Worm (Caenorhabditis elegans) whole organism, L2 larva: ENCODE results near the gene cgef-1.

Source experiments
- C34F6.9 ChIP-seq: fragments of 150-350 bp; optimal IDR thresholded peaks from 2 replicates; lab custom pipeline; 2014; ENCODE audit warnings: missing biosample characterization, missing genetic modification characterization
- F13H6.1 ChIP-seq: sonication (generic microtip); optimal IDR thresholded peaks from 2 replicates; lab custom pipeline; 2016; ENCODE audit warnings: missing genetic modification characterization, missing compliant biosample characterization
- Y55F3AM.14 ChIP-seq: fragments of 200-800 bp; sonication (Bioruptor generic); optimal IDR thresholded peaks from 2 replicates; lab custom pipeline; 2018; ENCODE audit warnings: mild to moderate bottlenecking, missing genetic modification characterization, missing compliant biosample characterization
- ZK546.5 ChIP-seq: sonication (generic microtip); optimal IDR thresholded peaks from 2 replicates; lab custom pipeline; 2017; ENCODE audit warnings: missing biosample characterization, missing genetic modification characterization
- alr-1 ChIP-seq: fragments of 150-350 bp; optimal IDR thresholded peaks from 2 replicates; lab custom pipeline; 2014; ENCODE audit warnings: missing biosample characterization, missing genetic modification characterization
- aly-2 ChIP-seq: fragments of 150-350 bp; optimal IDR thresholded peaks from 2 replicates; lab custom pipeline; 2014; ENCODE audit warnings: missing biosample characterization, missing genetic modification characterization
- blmp-1 ChIP-seq: sonication (generic microtip); optimal IDR thresholded peaks from 2 replicates; lab custom pipeline; 2017; ENCODE audit warnings: missing genetic modification characterization, mild to moderate bottlenecking, missing compliant biosample characterization, antibody characterized with exemption, moderate library complexity; ENCODE audit not compliant: insufficient read depth
- ceh-82 ChIP-seq: fragments of 150-350 bp; optimal IDR thresholded peaks from 2 replicates; lab custom pipeline; 2014; ENCODE audit warnings: missing biosample characterization, missing genetic modification characterization
- crh-2 ChIP-seq: sonication (generic microtip); optimal IDR thresholded peaks from 2 replicates; lab custom pipeline; 2017; ENCODE audit warnings: missing biosample characterization, missing genetic modification characterization
- dmd-4 ChIP-seq: sonication (generic microtip); optimal IDR thresholded peaks from 2 replicates; lab custom pipeline; 2017; ENCODE audit warnings: missing biosample characterization, missing genetic modification characterization
- egl-27 ChIP-seq: sonication (generic microtip); optimal IDR thresholded peaks from 3 replicates; lab custom pipeline; 2017; ENCODE audit warnings: missing biosample characterization, missing genetic modification reagents, missing genetic modification characterization
- gmeb-1 ChIP-seq: fragments of 150-350 bp; optimal IDR thresholded peaks from 2 replicates; lab custom pipeline; 2014; ENCODE audit warnings: missing biosample characterization, missing genetic modification characterization
- lin-13 ChIP-seq: fragments of 150-350 bp; optimal IDR thresholded peaks from 2 replicates; lab custom pipeline; 2014; ENCODE audit warnings: missing biosample characterization, missing genetic modification reagents, missing genetic modification characterization
- lsy-2 ChIP-seq, 2 experiments: fragments of 150-350 bp in 1 of 2; sonication (generic microtip) in 1 of 2; optimal IDR thresholded peaks; 2 replicates each; lab custom pipeline; 2014 to 2017; ENCODE audit warnings: missing biosample characterization in 2 of 2, missing genetic modification characterization in 2 of 2
- mbf-1 ChIP-seq: sonication (generic microtip); optimal IDR thresholded peaks from 2 replicates; lab custom pipeline; 2017; ENCODE audit warnings: missing biosample characterization, missing genetic modification characterization
- mdl-1 ChIP-seq, 2 experiments: fragments of 150-350 bp in 1 of 2; sonication (generic microtip) in 1 of 2; optimal IDR thresholded peaks; 2 replicates each; lab custom pipeline; 2017; ENCODE audit warnings: missing biosample characterization in 2 of 2, missing genetic modification characterization in 2 of 2
- nhr-10 ChIP-seq: sonication (generic microtip); optimal IDR thresholded peaks from 2 replicates; lab custom pipeline; 2017; ENCODE audit warnings: missing biosample characterization, missing genetic modification characterization
- nhr-11 ChIP-seq: fragments of 150-350 bp; optimal IDR thresholded peaks from 2 replicates; lab custom pipeline; 2014; ENCODE audit warnings: missing biosample characterization, missing genetic modification characterization
- nhr-129 ChIP-seq: fragments of 150-350 bp; optimal IDR thresholded peaks from 2 replicates; lab custom pipeline; 2014; ENCODE audit warnings: missing biosample characterization, missing genetic modification characterization
- nhr-21 ChIP-seq: fragments of 150-350 bp; optimal IDR thresholded peaks from 2 replicates; lab custom pipeline; 2014; ENCODE audit warnings: missing biosample characterization, missing genetic modification characterization
- nhr-237 ChIP-seq: fragments of 150-350 bp; optimal IDR thresholded peaks from 2 replicates; lab custom pipeline; 2014; ENCODE audit warnings: missing biosample characterization, missing genetic modification characterization
- nhr-77 ChIP-seq: fragments of 150-350 bp; optimal IDR thresholded peaks from 2 replicates; lab custom pipeline; 2014; ENCODE audit warnings: missing biosample characterization, missing genetic modification characterization
- peb-1 ChIP-seq: fragments of 150-350 bp; optimal IDR thresholded peaks from 2 replicates; lab custom pipeline; 2014; ENCODE audit warnings: missing biosample characterization, missing genetic modification characterization
- snpc-4 ChIP-seq: fragments of 150-350 bp; optimal IDR thresholded peaks from 2 replicates; lab custom pipeline; 2014; ENCODE audit warnings: missing biosample characterization, missing genetic modification characterization
- unc-39 ChIP-seq: fragments of 150-350 bp; optimal IDR thresholded peaks from 2 replicates; lab custom pipeline; 2014; ENCODE audit warnings: missing biosample characterization, missing genetic modification characterization
- unc-55 ChIP-seq: fragments of 150-350 bp; sonication (generic microtip); optimal IDR thresholded peaks from 3 replicates; lab custom pipeline; 2014; ENCODE audit warnings: missing biosample characterization, missing genetic modification reagents, missing genetic modification characterization
- ztf-1 ChIP-seq: fragments of 200-800 bp; sonication (Bioruptor generic); conservative IDR thresholded peaks from 2 replicates; pipeline ENCODE4 v1.3.6; 2022; ENCODE audit warnings: missing genetic modification characterization, missing compliant biosample characterization
- ztf-11 ChIP-seq: sonication (generic microtip); optimal IDR thresholded peaks from 2 replicates; lab custom pipeline; 2017; ENCODE audit warnings: missing biosample characterization, missing genetic modification characterization
- ztf-4 ChIP-seq: fragments of 150-350 bp; optimal IDR thresholded peaks from 2 replicates; lab custom pipeline; 2014; ENCODE audit warnings: missing biosample characterization, missing genetic modification characterization

The cgef-1 gene

ce11 chrX:2771742-2772141 is at the start of gene cgef-1:
TSS of gene cgef-1 (plus strand) at chrX:2772042.
- TF ChIP-seq lsy-2 (tag; optimal IDR thresholded peaks at IDR 0.05; lab: Kevin White, UChicago) (no peak), nhr-21 (tag; lab: Kevin White, UChicago) (no peak), peb-1 (tag; lab: Kevin White, UChicago) (no peak), gmeb-1 (no peak), ztf-4 (tag; lab: Kevin White, UChicago) (no peak), C34F6.9 (tag; lab: Kevin White, UChicago) (no peak), dmd-4 (no peak)

ce11 chrX:2727681-2728080 is 44.2 kb upstream of the cgef-1 start:
- TF ChIP-seq ZK546.5 (tag; lab: Kevin White, UChicago) (no peak), C34F6.9 (tag; lab: Kevin White, UChicago) (no peak), ztf-4 (tag; lab: Kevin White, UChicago) (no peak), mbf-1 (no peak)

- TF ChIP-seq nhr-237 (tag; lab: Kevin White, UChicago) = no peak
- TF ChIP-seq lin-13 (GFP tag; lab: Kevin White, UChicago) = no peak
- TF ChIP-seq snpc-4 = no peak
- no peak for TF ChIP-seq unc-39 (tag; lab: Kevin White, UChicago)
- TF ChIP-seq ztf-11 = no peak
Observed at ce11 chrX:2729857-2730256, 42.0 kb upstream of the cgef-1 start.

ce11 chrX:2731416-2731815 is 40.4 kb upstream of the cgef-1 start:
- TF ChIP-seq ceh-82 (tag; lab: Kevin White, UChicago) (no peak), nhr-11 (no peak), aly-2 (tag; lab: Kevin White, UChicago) (no peak), ztf-1 (GFP tag; lab: Robert Waterston, UW) (no peak), blmp-1 (tag; lab: Kevin White, UChicago) (no peak), alr-1 (tag; lab: Kevin White, UChicago) (no peak), nhr-10 (no peak), unc-55 (no peak), egl-27 (no peak), nhr-77 (no peak)

DNA sequence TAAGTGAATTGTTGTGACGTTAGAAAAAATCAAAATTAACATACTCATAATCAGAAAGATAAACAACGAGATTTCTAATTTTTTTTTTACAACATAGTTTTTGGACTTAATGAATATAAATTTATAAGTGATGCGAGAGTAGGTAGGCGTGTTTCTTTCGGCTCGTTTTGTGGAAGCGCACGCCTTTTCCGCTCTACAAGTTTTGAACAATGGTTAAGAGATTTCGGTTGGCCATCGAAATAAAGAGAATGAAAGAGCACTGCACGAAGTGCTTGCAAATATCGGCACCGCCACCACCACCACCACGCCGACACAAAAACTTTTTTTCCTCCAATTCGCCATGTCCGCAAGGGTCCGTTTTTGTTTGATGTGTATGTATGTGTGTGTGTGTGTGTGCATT is 22.9 kb upstream of the cgef-1 start:
- TF ChIP-seq unc-39 (tag; lab: Kevin White, UChicago) = no peak
- no peak for TF ChIP-seq mdl-1 (tag; optimal IDR thresholded peaks at IDR 0.05; lab: Kevin White, UChicago)
- no peak for TF ChIP-seq ztf-11
- TF ChIP-seq gmeb-1 = no peak
- no peak for TF ChIP-seq dmd-4
- TF ChIP-seq aly-2 (tag; lab: Kevin White, UChicago) = no peak
- TF ChIP-seq crh-2 (tag; lab: Kevin White, UChicago) = no peak
- TF ChIP-seq nhr-129 = no peak
- TF ChIP-seq nhr-21 (tag; lab: Kevin White, UChicago) = no peak
- TF ChIP-seq blmp-1 (tag; lab: Kevin White, UChicago) = no peak
- TF ChIP-seq Y55F3AM.14 = no peak

DNA sequence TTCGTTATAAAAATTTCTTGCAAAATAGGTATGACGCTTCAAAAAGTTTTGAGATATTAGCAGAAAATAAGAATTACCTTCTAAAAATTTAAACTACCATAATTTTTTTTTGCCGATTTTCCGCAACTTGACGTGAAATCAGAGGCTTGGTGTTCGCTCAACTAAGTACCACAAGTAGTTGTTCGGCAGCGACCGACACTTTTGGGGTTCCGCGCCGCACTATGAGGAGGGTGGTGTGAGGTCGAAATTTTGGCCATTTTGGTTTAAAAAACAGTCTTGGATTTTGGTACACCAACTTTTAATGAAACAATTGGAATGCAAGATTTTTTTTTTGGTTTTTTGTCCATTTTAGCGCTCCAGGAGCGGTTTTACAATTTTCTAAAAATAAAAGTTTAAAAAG is 19.0 kb upstream of the cgef-1 start:
- no peak for TF ChIP-seq alr-1 (tag; lab: Kevin White, UChicago)
- TF ChIP-seq dmd-4 = no peak
- TF ChIP-seq unc-55 = no peak
- no peak for TF ChIP-seq F13H6.1
- TF ChIP-seq egl-27 = no peak
- no peak for TF ChIP-seq nhr-129

ce11 chrX:2754036-2754941 is 17.6 kb upstream of the cgef-1 start:
- TF ChIP-seq nhr-11 (no peak), F13H6.1 (no peak), nhr-10 (no peak), nhr-237 (tag; lab: Kevin White, UChicago) (no peak)
